ENCODE assay signal across 6 worm cellular contexts in the genomic region with DNA sequence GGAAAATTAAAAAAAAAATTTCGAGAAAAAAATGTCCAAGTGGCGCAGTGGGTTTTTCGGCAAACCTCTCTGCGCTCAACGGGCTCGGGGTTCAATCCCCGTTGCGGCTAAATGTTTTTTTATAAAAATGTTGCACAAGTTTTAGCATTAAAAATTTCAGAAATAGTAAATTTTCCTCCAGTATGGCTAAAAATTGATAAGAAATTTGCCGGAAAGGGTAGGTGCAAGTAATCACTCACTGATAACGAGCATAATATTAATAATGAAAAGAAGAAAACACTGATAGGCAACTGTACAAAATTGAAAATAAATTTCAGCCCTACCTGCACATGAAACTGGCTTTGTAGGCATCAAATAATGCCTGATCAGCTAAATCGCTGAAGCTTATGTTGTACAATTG.
A peak's percentile ranks its signal among the peaks of the same experiment; 100 is the strongest.
TF ChIP-seq lines count a peak whose summit lies in the region.

No protein-coding gene starts in this region.

TF ChIP-seq in whole organism, L1 larva, 84 proteins besides CTCF, POLR2A, EP300 and RAD21:
- TF ChIP-seq elt-2 (tag; optimal IDR thresholded peaks at IDR 0.05; lab: Kevin White, UChicago) = peak; percentile 61
- TF ChIP-seq egl-13 (tag; optimal IDR thresholded peaks at IDR 0.05; lab: Kevin White, UChicago) = no peak
- TF ChIP-seq lin-15B (tag; optimal IDR thresholded peaks at IDR 0.05; lab: Kevin White, UChicago) = no peak
- peak; percentile 40 for TF ChIP-seq pqm-1 (tag; optimal IDR thresholded peaks at IDR 0.05; lab: Kevin White, UChicago)

TF ChIP-seq in whole organism, L2 larva, 48 proteins besides CTCF, POLR2A, EP300 and RAD21:
- TF ChIP-seq egl-27 (tag; optimal IDR thresholded peaks at IDR 0.05; lab: Kevin White, UChicago) (no peak), fos-1 (tag; optimal IDR thresholded peaks at IDR 0.05; lab: Kevin White, UChicago) (peak; percentile 67)
TF ChIP-seq in whole organism, L2 larva: peak in this region for 1.

TF ChIP-seq in whole organism, L3 larva, 47 proteins besides CTCF, POLR2A, EP300 and RAD21:
- TF ChIP-seq unc-39 (tag; optimal IDR thresholded peaks at IDR 0.05; lab: Kevin White, UChicago) = no peak
- TF ChIP-seq daf-12 (tag; optimal IDR thresholded peaks at IDR 0.05; lab: Kevin White, UChicago) = no peak
- TF ChIP-seq elt-2 (tag; optimal IDR thresholded peaks at IDR 0.05; lab: Kevin White, UChicago) = peak; percentile 62

TF ChIP-seq in whole organism, L4 larva, 104 proteins besides CTCF, POLR2A, EP300 and RAD21:
- TF ChIP-seq aly-2 (tag; optimal IDR thresholded peaks at IDR 0.05; lab: Kevin White, UChicago) (no peak), zag-1 (tag; optimal IDR thresholded peaks at IDR 0.05; lab: Kevin White, UChicago) (no peak), set-16 (GFP tag; IDR thresholded peaks at IDR 0.05; lab: Robert Waterston, UW) (no peak), aha-1 (tag; lab: Kevin White, UChicago) (no peak), nhr-48 (tag; optimal IDR thresholded peaks at IDR 0.05; lab: Kevin White, UChicago) (no peak), nhr-28 (tag; optimal IDR thresholded peaks at IDR 0.05; lab: Kevin White, UChicago) (peak; percentile 42), dmd-6 (GFP tag; IDR thresholded peaks at IDR 0.05; lab: Robert Waterston, UW) (peak; percentile 28; the same call in 1 of the 2 replicates), pqm-1 (tag; optimal IDR thresholded peaks at IDR 0.05; lab: Kevin White, UChicago) (peak; percentile 66), nhr-111 (GFP tag; optimal IDR thresholded peaks at IDR 0.05; lab: Kevin White, UChicago) (no peak), lsy-2 (tag; optimal IDR thresholded peaks at IDR 0.05; lab: Kevin White, UChicago) (no peak), nhr-10 (tag; optimal IDR thresholded peaks at IDR 0.05; lab: Kevin White, UChicago) (no peak), T26A8.4 (GFP tag; IDR thresholded peaks at IDR 0.05; lab: Robert Waterston, UW) (no peak), nhr-25 (tag; optimal IDR thresholded peaks at IDR 0.05; lab: Kevin White, UChicago; ENCODE audit: borderline replicate concordance, insufficient read depth) (no peak)

TF ChIP-seq in whole organism, early embryonic, 17 proteins besides CTCF, POLR2A, EP300 and RAD21:
- 0 out of 2 replicates have a peak, but pooled peaks have one; percentile 15 for TF ChIP-seq pes-1 (GFP tag; IDR thresholded peaks at IDR 0.05; lab: Robert Waterston, UW)
- no peak for TF ChIP-seq ceh-36 (tag; optimal IDR thresholded peaks at IDR 0.05; lab: Kevin White, UChicago)

TF ChIP-seq in whole organism, late embryonic, 69 proteins besides CTCF, POLR2A, EP300 and RAD21:
- TF ChIP-seq ceh-14 (tag; optimal IDR thresholded peaks at IDR 0.05; lab: Kevin White, UChicago) (no peak), tbx-2 (tag; optimal IDR thresholded peaks at IDR 0.05; lab: Kevin White, UChicago) (no peak), ahr-1 (tag; optimal IDR thresholded peaks at IDR 0.05; lab: Kevin White, UChicago) (no peak), elt-2 (tag; optimal IDR thresholded peaks at IDR 0.05; lab: Kevin White, UChicago) (peak; percentile 66), hlh-6 (tag; optimal IDR thresholded peaks at IDR 0.05; lab: Kevin White, UChicago) (no peak)
